Fruit fly (Drosophila melanogaster): ENCODE data around the gene CG12498.

The CG12498 gene

dm6 chrX:2787267-2787666 lies 22.4 kb upstream of the CG12498 start (continued):
- 0 out of 2 replicates have a peak, but pooled peaks have one; percentile 33 for TF ChIP-seq cas (GFP tag; IDR thresholded peaks at IDR 0.05)
- 0 out of 2 replicates have a peak, but pooled peaks have one; percentile 24 for TF ChIP-seq dati (GFP tag; IDR thresholded peaks at IDR 0.05)
- no peak; the same call in 1 of the 2 replicates for TF ChIP-seq rib (GFP tag; IDR thresholded peaks at IDR 0.05)
- peak; percentile 86 for TF ChIP-seq E2f1 (GFP tag; IDR thresholded peaks at IDR 0.05)
- TF ChIP-seq HLH4C (GFP tag; IDR thresholded peaks at IDR 0.05; ENCODE audit: partially characterized antibody): no peak
- no peak for TF ChIP-seq sd (tag; optimal IDR thresholded peaks at IDR 0.05)
- no peak for TF ChIP-seq CG3065 (GFP tag; optimal IDR thresholded peaks at IDR 0.05)
- peak; percentile 64 for TF ChIP-seq Bteb2 (GFP tag; optimal IDR thresholded peaks at IDR 0.05)
- TF ChIP-seq CG34422 (GFP tag; IDR thresholded peaks at IDR 0.05): no peak; the same call in none of the 3 replicates
- peak; percentile 75 for TF ChIP-seq az2 (GFP tag; optimal IDR thresholded peaks at IDR 0.05)
- no peak for TF ChIP-seq pzg (GFP tag; optimal IDR thresholded peaks at IDR 0.05)
- 0 out of 2 replicates have a peak, but pooled peaks have one; percentile 17 for TF ChIP-seq Gsc (GFP tag; IDR thresholded peaks at IDR 0.05)
- TF ChIP-seq CG6254 (GFP tag; optimal IDR thresholded peaks at IDR 0.05): peak; percentile 77
- TF ChIP-seq CG8089 (GFP tag; optimal IDR thresholded peaks at IDR 0.05): peak; percentile 52
- TF ChIP-seq Antp (GFP tag; optimal IDR thresholded peaks at IDR 0.05): peak; percentile 74
- peak; percentile 4 for TF ChIP-seq B-H2 (GFP tag; optimal IDR thresholded peaks at IDR 0.05)
- peak; percentile 71 for TF ChIP-seq CG2875 (GFP tag; optimal IDR thresholded peaks at IDR 0.05)
- TF ChIP-seq crc (GFP tag; optimal IDR thresholded peaks at IDR 0.05): peak; percentile 61
- peak; percentile 73 for TF ChIP-seq CG10654 (GFP tag; optimal IDR thresholded peaks at IDR 0.05)
- TF ChIP-seq zf30C (GFP tag; optimal IDR thresholded peaks at IDR 0.05): no peak
- TF ChIP-seq schlank (tag; optimal IDR thresholded peaks at IDR 0.05): peak; percentile 52
- TF ChIP-seq CG11504 (tag; optimal IDR thresholded peaks at IDR 0.05): peak; percentile 93
- peak; percentile 72 for TF ChIP-seq jumu (GFP tag; optimal IDR thresholded peaks at IDR 0.05)
- TF ChIP-seq ac (GFP tag; optimal IDR thresholded peaks at IDR 0.05): peak; percentile 22
- TF ChIP-seq TFAM (GFP tag; optimal IDR thresholded peaks at IDR 0.05): no peak
- peak; percentile 63 for TF ChIP-seq Nf-YB (GFP tag; optimal IDR thresholded peaks at IDR 0.05)
- TF ChIP-seq psq (GFP tag; optimal IDR thresholded peaks at IDR 0.05): peak; percentile 56
- peak; percentile 32; the same call in 1 of the 2 replicates for TF ChIP-seq Ravus (GFP tag; IDR thresholded peaks at IDR 0.05)
- peak; percentile 83 for TF ChIP-seq CG1233 (GFP tag; optimal IDR thresholded peaks at IDR 0.05)
- TF ChIP-seq Scr (GFP tag; IDR thresholded peaks at IDR 0.05; ENCODE audit: partially characterized antibody): no peak
- TF ChIP-seq ab (GFP tag; optimal IDR thresholded peaks at IDR 0.05): peak; percentile 52
- TF ChIP-seq Ada2b (GFP tag; IDR thresholded peaks at IDR 0.05): peak; percentile 81
- no peak for TF ChIP-seq CG11085 (GFP tag; IDR thresholded peaks at IDR 0.05)
- peak; percentile 80 for TF ChIP-seq CG6765 (GFP tag; optimal IDR thresholded peaks at IDR 0.05)
- peak; percentile 78 for TF ChIP-seq H2.0 (GFP tag; IDR thresholded peaks at IDR 0.05)
- TF ChIP-seq Hand (GFP tag; optimal IDR thresholded peaks at IDR 0.05): peak; percentile 74
- TF ChIP-seq CG3726 (GFP tag; IDR thresholded peaks at IDR 0.05): peak; percentile 53; the same call in 1 of the 3 replicates
- TF ChIP-seq Camta (GFP tag; optimal IDR thresholded peaks at IDR 0.05): peak; percentile 72
- no peak for TF ChIP-seq CG16813 (GFP tag; IDR thresholded peaks at IDR 0.05; ENCODE audit: partially characterized antibody)
- TF ChIP-seq CG16863 (GFP tag; optimal IDR thresholded peaks at IDR 0.05): peak; percentile 78
- TF ChIP-seq ind (GFP tag; optimal IDR thresholded peaks at IDR 0.05): peak; percentile 86
- no peak for TF ChIP-seq gfzf (GFP tag; optimal IDR thresholded peaks at IDR 0.05)
- peak; percentile 78 for TF ChIP-seq CG3847 (GFP tag; IDR thresholded peaks at IDR 0.05)
- TF ChIP-seq lbe (GFP tag; optimal IDR thresholded peaks at IDR 0.05): peak; percentile 69
- TF ChIP-seq NC2α (GFP tag; optimal IDR thresholded peaks at IDR 0.05): no peak
- TF ChIP-seq hth (optimal IDR thresholded peaks at IDR 0.05): no peak
- TF ChIP-seq Eip74EF (GFP tag; optimal IDR thresholded peaks at IDR 0.05): peak in 1 of 2 experiments; percentile 85
- peak; percentile 79 for TF ChIP-seq CG8388 (GFP tag; optimal IDR thresholded peaks at IDR 0.05)
- TF ChIP-seq CG18262 (tag; optimal IDR thresholded peaks at IDR 0.05): peak; percentile 85
- no peak for TF ChIP-seq Trl (optimal IDR thresholded peaks at IDR 0.05)
- peak; percentile 65 for TF ChIP-seq Trl (GFP tag; optimal IDR thresholded peaks at IDR 0.05)
